Fruit fly (Drosophila melanogaster) whole organism, larva: ENCODE results near the gene Tk.
"Not testable (repeated sequence)": the region's sequence is repeated elsewhere in the genome, so short reads cannot be mapped to it uniquely, and the experiment has no call there.

Experiments
- noc ChIP-seq: fragments of 200-800 bp; sonication (Bioruptor generic); optimal IDR thresholded peaks from 3 replicates; lab custom pipeline; 2019; ENCODE audit warnings: missing biosample characterization, mild to moderate bottlenecking, missing genetic modification characterization, moderate library complexity

The Tk gene

DNA sequence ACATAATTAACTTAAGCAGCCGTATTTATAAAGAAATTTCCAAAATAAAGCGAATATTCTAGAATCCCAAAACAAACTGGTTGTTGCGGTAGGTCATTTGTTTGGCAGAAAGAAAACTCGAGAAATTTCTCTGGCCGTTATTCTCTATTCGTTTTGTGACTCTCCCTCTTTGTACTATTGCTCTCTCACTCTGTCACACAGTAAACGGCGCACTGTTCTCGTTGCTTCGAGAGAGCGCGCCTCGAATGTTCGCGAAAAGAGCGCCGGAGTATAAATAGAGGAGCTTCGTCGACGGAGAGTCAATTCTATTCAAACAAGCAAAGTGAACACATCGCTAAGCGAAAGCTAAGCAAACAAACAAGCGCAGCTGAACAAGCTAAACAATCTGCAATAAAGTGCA lies 47.0 kb downstream of the Tk start, which contains the start of gene Hsp70Ab:
Hsp70Ab (plus strand) TSS at position 301 of the 400 bp plus-strand sequence.
- not testable (repeated sequence) for TF ChIP-seq noc

DNA sequence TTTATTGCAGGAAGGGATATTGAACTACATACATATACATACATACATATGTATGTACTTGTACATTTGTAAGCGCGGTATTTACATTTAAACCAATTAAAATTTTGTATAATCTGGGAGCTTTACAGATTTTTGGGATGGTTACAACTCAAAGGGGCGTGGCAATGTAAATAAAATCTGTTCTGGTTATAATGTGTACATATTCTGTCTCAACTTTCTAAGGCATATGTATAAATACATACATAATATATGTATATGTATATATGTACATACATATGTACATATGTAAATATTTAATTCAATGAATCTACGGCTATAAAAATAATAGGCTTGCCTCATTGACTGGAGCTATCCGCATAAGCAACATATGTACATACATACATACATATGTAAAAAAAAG lies 47.9 kb downstream of the Tk start:
- no peak for TF ChIP-seq noc

DNA sequence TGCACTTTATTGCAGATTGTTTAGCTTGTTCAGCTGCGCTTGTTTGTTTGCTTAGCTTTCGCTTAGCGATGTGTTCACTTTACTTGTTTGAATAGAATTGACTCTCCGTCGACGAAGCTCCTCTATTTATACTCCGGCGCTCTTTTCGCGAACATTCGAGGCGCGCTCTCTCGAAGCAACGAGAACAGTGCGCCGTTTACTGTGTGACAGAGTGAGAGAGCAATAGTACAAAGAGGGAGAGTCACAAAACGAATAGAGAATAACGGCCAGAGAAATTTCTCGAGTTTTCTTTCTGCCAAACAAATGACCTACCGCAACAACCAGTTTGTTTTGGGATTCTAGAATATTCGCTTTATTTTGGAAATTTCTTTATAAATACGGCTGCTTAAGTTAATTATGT lies 48.8 kb downstream of the Tk start, which contains the start of gene Hsp70Aa:
Hsp70Aa (minus strand) TSS at position 101 of the 400 bp plus-strand sequence.
- TF ChIP-seq noc: not testable (repeated sequence)

DNA sequence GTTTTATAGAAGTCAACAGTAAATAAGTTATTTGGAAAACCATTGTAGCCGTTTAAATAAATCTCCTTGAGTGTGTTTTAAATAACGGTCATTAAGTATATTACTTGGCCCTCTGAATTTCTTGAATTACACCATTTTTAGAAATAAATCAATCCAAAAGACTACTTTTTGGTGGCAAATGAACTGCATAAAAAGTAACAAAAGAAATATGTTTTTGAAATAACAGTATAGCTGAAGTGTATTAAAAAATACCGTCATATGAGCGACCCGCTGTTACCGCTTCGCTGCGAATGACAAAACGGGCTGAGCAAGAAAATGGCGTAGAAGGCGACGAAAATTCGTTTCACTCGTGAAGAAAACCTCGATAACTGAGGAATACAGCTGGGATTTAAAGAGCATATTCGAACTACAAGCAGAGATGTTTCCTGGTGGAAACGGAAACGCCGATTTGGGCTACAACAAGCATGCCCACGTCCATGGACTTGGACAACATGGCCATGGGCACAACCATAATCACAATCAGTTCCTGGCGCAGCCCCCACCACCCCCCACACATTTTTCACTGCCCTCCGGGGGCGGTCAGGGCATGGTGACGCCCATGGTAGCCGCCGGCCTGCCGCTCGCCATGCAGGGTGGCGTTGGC lies 55.8 kb downstream of the Tk start, which contains the start of gene CG31211:
CG31211 (plus strand) TSS at position 294 of the 643 bp plus-strand sequence.
- TF ChIP-seq noc: no peak

DNA sequence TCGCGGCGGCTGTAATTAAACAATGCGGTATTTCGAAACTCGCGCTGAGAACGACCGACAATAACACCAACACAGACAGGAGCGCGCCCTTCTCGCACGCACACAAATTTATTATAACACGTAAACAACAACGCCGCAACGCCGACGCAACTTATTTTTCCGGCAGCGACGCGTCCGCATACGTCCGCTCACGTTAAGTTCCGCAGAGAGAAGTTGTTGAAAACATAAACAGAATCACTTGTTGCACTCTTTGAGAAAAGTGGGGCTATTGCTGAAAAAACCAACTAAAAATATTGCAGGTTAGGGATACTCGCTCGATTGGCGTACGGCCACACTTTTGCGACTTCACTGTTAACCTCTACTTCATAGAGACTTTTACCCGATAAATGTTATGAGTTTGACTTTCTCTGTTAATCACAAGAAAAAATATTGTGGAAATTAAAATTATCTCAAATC lies 56.3 kb downstream of the Tk start, which contains the start of gene Cad87A:
Cad87A (minus strand) TSS at position 227 of the 456 bp plus-strand sequence.
- TF ChIP-seq noc: no peak

DNA sequence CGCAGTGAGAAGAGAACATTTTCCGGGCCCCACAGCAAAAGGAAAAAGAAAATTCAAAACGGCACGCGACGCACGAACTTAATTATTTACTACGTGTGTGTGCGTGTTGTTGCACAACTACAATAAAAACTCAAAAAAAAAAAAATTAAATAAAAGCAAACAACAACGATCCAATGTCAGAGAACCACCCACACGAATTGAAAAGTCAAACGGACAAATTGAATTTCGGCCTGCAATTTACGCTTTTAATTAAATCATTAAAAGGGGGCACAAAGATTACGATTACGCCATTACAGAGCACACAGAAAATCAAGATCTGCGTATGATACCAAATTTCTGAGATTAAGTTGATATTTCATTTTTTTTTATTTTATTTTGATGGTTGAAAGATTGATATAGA lies 57.3 kb downstream of the Tk start:
- no peak for TF ChIP-seq noc

DNA sequence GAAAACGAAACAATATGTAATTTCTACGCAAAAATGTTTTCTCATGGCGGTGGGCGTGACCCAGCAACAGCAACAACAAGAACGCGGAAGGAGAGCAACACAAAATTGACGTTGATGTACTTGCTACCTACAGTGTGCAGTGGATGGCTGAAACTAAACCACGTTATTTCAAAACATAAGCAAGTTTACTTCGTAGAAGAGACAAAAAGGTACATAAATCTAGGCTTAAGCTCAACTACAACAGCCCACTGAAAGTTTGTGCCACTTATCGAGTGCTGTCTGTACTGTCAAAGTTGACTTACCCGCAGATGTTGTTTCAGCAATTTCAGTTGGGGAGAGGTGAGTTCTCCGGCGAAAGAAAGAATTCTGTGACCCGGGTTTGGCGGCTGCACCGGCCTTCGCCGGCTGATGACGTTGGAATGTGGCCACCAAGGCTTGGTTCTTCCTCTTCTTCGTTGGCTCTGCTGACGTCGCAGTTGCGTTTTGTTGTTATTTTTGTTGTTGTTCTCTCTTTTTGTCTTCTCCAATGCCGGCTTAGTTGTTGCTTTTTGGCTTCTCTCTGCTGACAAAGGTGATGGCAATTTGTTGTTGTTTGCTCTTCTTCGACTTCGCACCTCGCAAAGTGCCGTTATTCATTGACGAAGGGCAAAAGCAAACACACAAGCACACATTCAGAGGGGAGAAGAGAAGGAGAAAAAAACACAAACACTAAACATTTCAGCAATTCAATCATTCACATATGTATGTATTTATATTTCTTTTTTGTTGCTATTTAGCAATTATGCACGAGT lies 58.0 kb downstream of the Tk start:
- TF ChIP-seq noc: no peak

DNA sequence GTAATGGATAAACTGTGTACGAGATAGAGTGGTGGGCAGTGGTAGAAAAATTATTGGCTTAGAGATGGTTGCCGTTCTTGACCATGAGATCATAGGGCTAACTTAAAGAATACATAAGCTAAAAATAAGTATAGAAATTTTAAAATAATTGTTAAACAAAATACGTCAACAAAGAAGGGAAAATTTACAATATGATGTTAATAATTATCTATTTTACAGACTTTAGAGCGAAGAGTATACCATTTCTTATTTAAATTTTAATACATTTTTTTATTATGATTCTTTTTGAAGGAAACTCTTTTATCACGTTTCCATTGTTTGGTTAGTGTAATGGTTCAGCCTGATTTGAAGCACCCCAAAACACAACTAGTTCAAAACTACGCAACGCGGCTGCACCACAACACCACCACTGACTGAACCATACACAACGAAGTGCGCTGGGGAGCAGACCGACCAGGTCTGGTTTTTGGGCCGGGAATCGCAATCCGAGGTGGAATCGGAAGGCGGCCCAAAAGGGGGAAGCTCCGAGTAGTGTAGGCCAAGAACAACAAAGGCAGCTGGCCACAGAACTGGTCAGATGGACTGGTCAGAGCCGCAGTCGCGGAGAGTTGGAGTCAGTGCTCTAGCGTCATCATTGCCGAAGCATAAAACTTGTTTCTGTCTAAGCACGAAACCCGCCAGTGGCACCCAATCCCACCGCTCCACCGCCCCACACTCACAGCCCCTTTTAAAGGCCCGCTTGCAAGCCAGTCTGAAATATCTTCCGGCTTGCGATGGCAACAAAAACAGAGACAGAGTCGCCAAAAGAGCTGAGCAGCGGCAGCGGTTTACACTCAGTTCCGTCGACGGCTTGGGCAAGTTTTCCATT lies 59.6 kb downstream of the Tk start:
- no peak for TF ChIP-seq noc
